Worm (Caenorhabditis elegans): Measurements from ENCODE around the gene C03C10.5.

DNA sequence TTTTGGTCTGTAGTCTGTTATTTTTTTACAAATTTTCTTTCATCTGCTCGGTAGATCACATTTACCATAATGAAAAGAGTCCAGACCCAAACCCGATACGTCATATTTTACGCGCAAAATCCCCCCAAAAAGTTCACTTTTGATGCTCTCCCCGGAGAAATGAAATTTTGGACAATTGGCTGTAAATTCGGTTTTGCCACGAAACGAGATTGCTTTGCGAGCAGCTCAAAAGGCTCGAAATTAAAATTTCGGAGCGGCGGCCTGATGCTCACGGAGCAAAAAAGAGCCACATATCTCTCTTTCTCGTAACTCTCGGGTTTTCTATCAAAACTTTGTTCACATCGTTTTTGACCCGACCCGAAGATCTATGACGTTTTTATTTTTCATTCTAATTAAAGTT lies 31.4 kb upstream of the C03C10.5 start:
- TF ChIP-seq unc-39 (tag; optimal IDR thresholded peaks at IDR 0.05) (no peak), fos-1 (tag; optimal IDR thresholded peaks at IDR 0.05) (no peak), elt-3 (tag; optimal IDR thresholded peaks at IDR 0.05) (no peak)

All from whole organism, L2 larva.